Fruit fly (Drosophila melanogaster): ENCODE data around the gene CG5861.

DNA sequence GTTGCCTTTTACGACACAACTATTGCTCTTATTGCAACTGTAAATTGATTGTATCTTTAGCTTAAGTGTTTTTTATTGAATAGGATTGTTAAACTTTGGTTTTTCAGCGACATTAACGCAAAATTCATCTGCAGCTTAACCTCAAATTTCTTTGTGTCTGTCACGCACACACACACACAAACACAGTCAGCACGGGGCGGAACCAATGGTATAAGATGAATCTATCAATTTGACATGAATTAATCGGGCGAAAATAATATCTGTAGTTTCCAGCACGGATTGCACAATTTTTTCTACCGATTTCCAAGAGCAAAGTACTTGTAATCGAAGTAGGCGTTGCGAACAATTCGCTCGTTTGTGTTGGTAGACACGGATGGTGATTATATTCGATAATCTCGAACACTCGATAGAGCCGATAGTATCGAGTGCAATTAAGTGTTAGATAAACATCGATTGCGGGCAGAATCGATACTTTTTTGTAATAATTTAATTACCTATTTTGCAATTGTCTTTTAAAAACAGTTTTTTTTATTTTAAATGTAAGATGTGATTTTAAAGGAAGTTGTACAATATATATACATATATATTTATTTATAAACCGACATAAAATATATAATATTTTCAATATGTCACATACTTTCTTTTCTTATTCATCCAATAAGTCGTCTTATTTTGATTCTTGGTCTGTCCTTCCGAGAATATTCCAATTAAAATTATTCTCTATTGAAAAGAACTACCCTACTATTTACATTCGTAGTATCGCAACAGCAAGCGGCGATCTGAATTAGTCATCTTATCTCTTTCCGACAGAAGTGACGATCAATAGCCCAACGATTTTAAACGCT is 49.6 kb downstream of the CG5861 start, which contains the start of the genes PRL-1 and EndoGI:
- no peak for TF ChIP-seq psq (optimal IDR thresholded peaks at IDR 0.05)
- peak; percentile 47 for TF ChIP-seq CG8478 (optimal IDR thresholded peaks at IDR 0.05)
